Worm (Caenorhabditis elegans) whole organism, late embryonic: ENCODE measurements around the gene F54H5.14.

Experiments
- K09A11.1 ChIP-seq: sonication (generic microtip); optimal IDR thresholded peaks from 2 replicates; lab custom pipeline; 2017; ENCODE audit warnings: antibody characterized with exemption, mild to moderate bottlenecking, missing genetic modification characterization, missing compliant biosample characterization; ENCODE audit not compliant: insufficient read depth
- ahr-1 ChIP-seq: sonication (generic microtip); optimal IDR thresholded peaks from 2 replicates; lab custom pipeline; 2016; ENCODE audit warnings: missing genetic modification characterization, missing compliant biosample characterization
- ceh-14 ChIP-seq: sonication (generic microtip); optimal IDR thresholded peaks from 2 replicates; lab custom pipeline; 2016; ENCODE audit warnings: missing genotype, missing genetic modification characterization, missing compliant biosample characterization
- ceh-19 ChIP-seq: fragments of 200-800 bp; sonication (Bioruptor generic); optimal IDR thresholded peaks from 2 replicates; lab custom pipeline; 2018; ENCODE audit warnings: mild to moderate bottlenecking, missing genetic modification characterization, missing compliant biosample characterization
- ceh-2 ChIP-seq: sonication (generic microtip); optimal IDR thresholded peaks from 2 replicates; lab custom pipeline; 2016; ENCODE audit warnings: missing genotype, missing genetic modification characterization, missing compliant biosample characterization
- ceh-30 ChIP-seq: fragments of 150-350 bp; optimal IDR thresholded peaks from 2 replicates; lab custom pipeline; 2014; ENCODE audit warnings: missing biosample characterization, missing genetic modification characterization
- ceh-31 ChIP-seq: sonication (generic microtip); optimal IDR thresholded peaks from 2 replicates; lab custom pipeline; 2016; ENCODE audit warnings: missing genetic modification characterization, missing compliant biosample characterization
- ceh-48 ChIP-seq: sonication (generic microtip); optimal IDR thresholded peaks from 2 replicates; lab custom pipeline; 2016; ENCODE audit warnings: missing genetic modification characterization, inconsistent platforms, missing compliant biosample characterization
- ceh-9 ChIP-seq: sonication (generic microtip); optimal IDR thresholded peaks from 2 replicates; lab custom pipeline; 2016; ENCODE audit warnings: mild to moderate bottlenecking, missing genetic modification characterization, inconsistent platforms, missing compliant biosample characterization
- che-1 ChIP-seq: sonication (generic microtip); optimal IDR thresholded peaks from 2 replicates; lab custom pipeline; 2016; ENCODE audit warnings: mild to moderate bottlenecking, missing genetic modification characterization, missing compliant biosample characterization
- dmd-4 ChIP-seq: sonication (generic microtip); optimal IDR thresholded peaks from 2 replicates; lab custom pipeline; 2016; ENCODE audit warnings: borderline replicate concordance, missing genetic modification characterization, missing compliant biosample characterization
- dve-1 ChIP-seq: sonication (generic microtip); optimal IDR thresholded peaks from 2 replicates; lab custom pipeline; 2017; ENCODE audit warnings: antibody characterized with exemption, mild to moderate bottlenecking, missing genetic modification characterization, missing compliant biosample characterization
- elt-2 ChIP-seq: sonication (generic microtip); optimal IDR thresholded peaks from 2 replicates; lab custom pipeline; 2016; ENCODE audit warnings: missing genetic modification reagents, missing genetic modification characterization, missing compliant biosample characterization
- ets-4 ChIP-seq: sonication (generic microtip); optimal IDR thresholded peaks from 2 replicates; lab custom pipeline; 2016; ENCODE audit warnings: missing genetic modification characterization, missing compliant biosample characterization
- fkh-10 ChIP-seq: fragments of 150-350 bp; optimal IDR thresholded peaks from 2 replicates; lab custom pipeline; 2014; ENCODE audit warnings: missing biosample characterization, missing genetic modification reagents, missing genetic modification characterization
- hlh-30 ChIP-seq: sonication (generic microtip); optimal IDR thresholded peaks from 2 replicates; lab custom pipeline; 2017; ENCODE audit warnings: antibody characterized with exemption, missing genetic modification characterization, missing compliant biosample characterization; ENCODE audit not compliant: insufficient read depth
- lim-6 ChIP-seq: sonication (generic microtip); optimal IDR thresholded peaks from 2 replicates; lab custom pipeline; 2016; ENCODE audit warnings: missing genetic modification characterization, missing compliant biosample characterization
- lin-11 ChIP-seq: fragments of 200-800 bp; sonication (Bioruptor generic); optimal IDR thresholded peaks from 2 replicates; lab custom pipeline; 2018; ENCODE audit warnings: mild to moderate bottlenecking, missing genetic modification characterization, missing compliant biosample characterization
- mec-3 ChIP-seq: sonication (generic microtip); optimal IDR thresholded peaks from 2 replicates; lab custom pipeline; 2016; ENCODE audit warnings: borderline replicate concordance, missing genetic modification characterization, missing compliant biosample characterization
- nfya-1 ChIP-seq: sonication (generic microtip); optimal IDR thresholded peaks from 2 replicates; lab custom pipeline; 2017; ENCODE audit warnings: missing genetic modification characterization, mild to moderate bottlenecking, missing compliant biosample characterization, antibody characterized with exemption, moderate library complexity
- npax-4 ChIP-seq: sonication (generic microtip); optimal IDR thresholded peaks from 2 replicates; lab custom pipeline; 2016; ENCODE audit warnings: missing genetic modification characterization, missing compliant biosample characterization
- pag-3 ChIP-seq: sonication (generic microtip); optimal IDR thresholded peaks from 2 replicates; lab custom pipeline; 2016; ENCODE audit warnings: missing compliant biosample characterization, missing genetic modification characterization, borderline replicate concordance
- pat-9 ChIP-seq: fragments of 200-800 bp; sonication (Bioruptor generic); optimal IDR thresholded peaks from 2 replicates; lab custom pipeline; 2018; ENCODE audit warnings: mild to moderate bottlenecking, missing genetic modification characterization, moderate library complexity, missing compliant biosample characterization
- pha-2 ChIP-seq: sonication (generic microtip); optimal IDR thresholded peaks from 2 replicates; lab custom pipeline; 2017; ENCODE audit warnings: mild to moderate bottlenecking, missing genetic modification characterization, missing compliant biosample characterization
- pqm-1 ChIP-seq: sonication (generic microtip); optimal IDR thresholded peaks from 2 replicates; lab custom pipeline; 2016; ENCODE audit warnings: missing genetic modification characterization, missing compliant biosample characterization
- pros-1 ChIP-seq: fragments of 150-350 bp; optimal IDR thresholded peaks from 2 replicates; lab custom pipeline; 2014; ENCODE audit warnings: missing biosample characterization, missing genetic modification reagents, missing genetic modification characterization
- ref-2 ChIP-seq: sonication (generic microtip); optimal IDR thresholded peaks from 2 replicates; lab custom pipeline; 2016; ENCODE audit warnings: missing genetic modification characterization, missing compliant biosample characterization
- rnt-1 ChIP-seq: sonication (generic microtip); optimal IDR thresholded peaks from 2 replicates; lab custom pipeline; 2016; ENCODE audit warnings: missing genetic modification characterization, missing compliant biosample characterization
- sdc-2 ChIP-seq: sonication (generic microtip); optimal IDR thresholded peaks from 2 replicates; lab custom pipeline; 2016; ENCODE audit warnings: missing genotype, missing genetic modification characterization, missing compliant biosample characterization
- sox-2 ChIP-seq: fragments of 200-800 bp; sonication (Bioruptor generic); IDR thresholded peaks from 2 replicates; pipeline ENCODE4 v1.3.6; 2022; ENCODE audit warnings: missing genetic modification reagents, missing genetic modification characterization, missing compliant biosample characterization
- tbx-7 ChIP-seq: sonication (generic microtip); optimal IDR thresholded peaks from 2 replicates; lab custom pipeline; 2016; ENCODE audit warnings: missing genotype, missing genetic modification characterization, missing compliant biosample characterization
- ttx-3 ChIP-seq: sonication (generic microtip); optimal IDR thresholded peaks from 2 replicates; lab custom pipeline; 2016; ENCODE audit warnings: missing genetic modification reagents, missing genetic modification characterization, missing compliant biosample characterization
- unc-3 ChIP-seq, 2 experiments: fragments of 200-800 bp in 1 of 2; sonication (Bioruptor generic) in 1 of 2; sonication (generic microtip) in 1 of 2; conservative IDR thresholded peaks in 1 of 2; optimal IDR thresholded peaks in 1 of 2; 2 replicates each; pipeline versions ENCODE4 v1.3.6 to Lab custom; 2016 to 2022; ENCODE audit warnings: missing compliant biosample characterization in 2 of 2, missing genetic modification characterization in 2 of 2, missing genetic modification reagents in 1 of 2
- unc-86 ChIP-seq: sonication (generic microtip); optimal IDR thresholded peaks from 2 replicates; lab custom pipeline; 2016; ENCODE audit warnings: missing genetic modification characterization, missing compliant biosample characterization
- zip-5 ChIP-seq: sonication (generic microtip); optimal IDR thresholded peaks from 2 replicates; lab custom pipeline; 2016; ENCODE audit warnings: missing genetic modification characterization, missing compliant biosample characterization
- ztf-16 ChIP-seq: sonication (generic microtip); optimal IDR thresholded peaks from 2 replicates; lab custom pipeline; 2017; ENCODE audit warnings: missing genetic modification characterization, missing compliant biosample characterization

The F54H5.14 gene

ce11 chrII:6625302-6625701, at the start of gene F54H5.14:
F54H5.14 (minus strand) TSS chrII:6625402.
- TF ChIP-seq fkh-10 (GFP tag; lab: Kevin White, UChicago) (no peak), sdc-2 (no peak), pat-9 (tag; lab: Kevin White, UChicago) (no peak), pros-1 (tag; lab: Kevin White, UChicago) (no peak)

- no peak for TF ChIP-seq mec-3
- no peak for TF ChIP-seq rnt-1 (tag; lab: Kevin White, UChicago)
- no peak for TF ChIP-seq che-1
- TF ChIP-seq ceh-14 (tag; lab: Kevin White, UChicago), result no peak
- no peak for TF ChIP-seq tbx-7
- no peak for TF ChIP-seq ref-2 (tag; lab: Kevin White, UChicago)
- TF ChIP-seq lim-6 (tag; lab: Kevin White, UChicago), result no peak
- no peak for TF ChIP-seq ttx-3 (tag; lab: Kevin White, UChicago)
- TF ChIP-seq ets-4, result no peak
- no peak for TF ChIP-seq ceh-30 (tag; lab: Kevin White, UChicago)
- TF ChIP-seq hlh-30, result no peak
- no peak for TF ChIP-seq elt-2
- no peak for TF ChIP-seq pag-3 (tag; lab: Kevin White, UChicago)
- TF ChIP-seq ceh-9, result no peak
- TF ChIP-seq pat-9 (tag; lab: Kevin White, UChicago), result no peak
Measured at ce11 chrII:6673894-6674293, 48.7 kb upstream of the F54H5.14 start, which contains the start of gene H43E16.1. H43E16.1 (plus strand) TSS chrII:6674268.

- TF ChIP-seq K09A11.1 (tag; lab: Kevin White, UChicago) (no peak), tbx-7 (no peak), ztf-16 (no peak), rnt-1 (tag; lab: Kevin White, UChicago) (no peak), pha-2 (no peak), ceh-48 (no peak), sox-2 (GFP tag; lab: Robert Waterston, UW) (no peak), ceh-31 (tag; lab: Kevin White, UChicago) (no peak), ahr-1 (tag; lab: Kevin White, UChicago) (no peak), npax-4 (tag; lab: Kevin White, UChicago) (no peak), ceh-19 (GFP tag; lab: Kevin White, UChicago) (no peak)
Measured at ce11 chrII:6668496-6668895, 43.3 kb upstream of the F54H5.14 start.

- TF ChIP-seq ceh-2, result no peak
- no peak for TF ChIP-seq lin-11 (tag; lab: Kevin White, UChicago)
- TF ChIP-seq tbx-7, result no peak
- TF ChIP-seq nfya-1 (tag; lab: Kevin White, UChicago), result no peak
- TF ChIP-seq ref-2 (tag; lab: Kevin White, UChicago), result no peak
- TF ChIP-seq unc-86 (tag; lab: Kevin White, UChicago), result no peak
- no peak for TF ChIP-seq unc-3 (GFP tag; conservative IDR thresholded peaks at IDR 0.05; lab: Robert Waterston, UW)
- TF ChIP-seq unc-3 (tag; optimal IDR thresholded peaks at IDR 0.05; lab: Kevin White, UChicago), result no peak
- no peak for TF ChIP-seq zip-5 (tag; lab: Kevin White, UChicago)
- TF ChIP-seq pqm-1 (tag; lab: Kevin White, UChicago), result no peak
- no peak for TF ChIP-seq ceh-48
Measured at ce11 chrII:6667534-6667933, 42.3 kb upstream of the F54H5.14 start.

ce11 chrII:6666598-6666997, 41.4 kb upstream of the F54H5.14 start, which contains the start of gene T19D12.1:
T19D12.1 (plus strand) TSS chrII:6666898.
- no peak for TF ChIP-seq sdc-2
- no peak for TF ChIP-seq dmd-4 (tag; lab: Kevin White, UChicago)
- no peak for TF ChIP-seq dve-1 (tag; lab: Kevin White, UChicago)
